Fruit fly (Drosophila melanogaster): ENCODE data around the gene Qtzl.

Qtzl gene

dm6 chr2L:12006397-12007330, 11.1 kb downstream of the Qtzl start (continued):
- TF ChIP-seq bsh (GFP tag; optimal IDR thresholded peaks at IDR 0.05) = peak; percentile 80 to 94
- TF ChIP-seq CG11696 (GFP tag; IDR thresholded peaks at IDR 0.05) = no peak
- peak; percentile 13 for TF ChIP-seq NC2β (GFP tag; optimal IDR thresholded peaks at IDR 0.05)
- no peak for TF ChIP-seq sim (GFP tag; IDR thresholded peaks at IDR 0.05)
- no peak for TF ChIP-seq Dref (GFP tag; IDR thresholded peaks at IDR 0.05)
- no peak for TF ChIP-seq CG17612 (GFP tag; IDR thresholded peaks at IDR 0.05)
- peak; percentile 91 for TF ChIP-seq Blimp-1 (GFP tag; optimal IDR thresholded peaks at IDR 0.05)
- peak; percentile 94 for TF ChIP-seq lab (GFP tag; optimal IDR thresholded peaks at IDR 0.05)
- no peak for TF ChIP-seq bowl (GFP tag; IDR thresholded peaks at IDR 0.05)
- TF ChIP-seq Gug (GFP tag; IDR thresholded peaks at IDR 0.05) = peak; percentile 75; the same call in 3 of the 4 replicates
- TF ChIP-seq CG10654 (GFP tag; optimal IDR thresholded peaks at IDR 0.05) = peak; percentile 88
- TF ChIP-seq Ravus (GFP tag; IDR thresholded peaks at IDR 0.05) = no peak
- TF ChIP-seq CG32772 (GFP tag; IDR thresholded peaks at IDR 0.05) = no peak
- peak; percentile 88 for TF ChIP-seq CG10431 (GFP tag; optimal IDR thresholded peaks at IDR 0.05)
- no peak for TF ChIP-seq abd-A (tag; optimal IDR thresholded peaks at IDR 0.05)
- TF ChIP-seq fru (optimal IDR thresholded peaks at IDR 0.05) = no peak
- TF ChIP-seq lbe (GFP tag; optimal IDR thresholded peaks at IDR 0.05) = peak; percentile 73
- TF ChIP-seq ac (GFP tag; optimal IDR thresholded peaks at IDR 0.05) = peak; percentile 37
- no peak for TF ChIP-seq Dbx (GFP tag; IDR thresholded peaks at IDR 0.05)
- TF ChIP-seq hbn (GFP tag; IDR thresholded peaks at IDR 0.05; ENCODE audit: partially characterized antibody) = no peak
- no peak for TF ChIP-seq esg (GFP tag; conservative IDR thresholded peaks at IDR 0.05)
- TF ChIP-seq Jarid2 (GFP tag; optimal IDR thresholded peaks at IDR 0.05) = peak; percentile 79
- TF ChIP-seq otp (GFP tag; IDR thresholded peaks at IDR 0.05) = no peak
- no peak for TF ChIP-seq CG11085 (GFP tag; IDR thresholded peaks at IDR 0.05)
- peak; percentile 56 for TF ChIP-seq HLHmδ (GFP tag; optimal IDR thresholded peaks at IDR 0.05)
- TF ChIP-seq fu2 (GFP tag; optimal IDR thresholded peaks at IDR 0.05) = peak; percentile 22
- TF ChIP-seq slbo (GFP tag; IDR thresholded peaks at IDR 0.05) = no peak
- TF ChIP-seq CG4404 (GFP tag; IDR thresholded peaks at IDR 0.05) = no peak
- TF ChIP-seq D19A (tag; optimal IDR thresholded peaks at IDR 0.05) = peak; percentile 100
- no peak for TF ChIP-seq CG14667 (GFP tag; IDR thresholded peaks at IDR 0.05)
- peak; percentile 46 for TF ChIP-seq btn (GFP tag; optimal IDR thresholded peaks at IDR 0.05)
- peak; percentile 92 for TF ChIP-seq Fer3 (tag; optimal IDR thresholded peaks at IDR 0.05)
- no peak for TF ChIP-seq CG42726 (GFP tag; IDR thresholded peaks at IDR 0.05; ENCODE audit: partially characterized antibody)
- no peak for TF ChIP-seq Atf6 (GFP tag; IDR thresholded peaks at IDR 0.05)
- no peak for TF ChIP-seq CG34422 (GFP tag; IDR thresholded peaks at IDR 0.05)
- no peak for TF ChIP-seq tll (GFP tag; optimal IDR thresholded peaks at IDR 0.05)
- no peak for TF ChIP-seq lov (optimal IDR thresholded peaks at IDR 0.05)
- no peak for TF ChIP-seq lov (GFP tag; IDR thresholded peaks at IDR 0.05)
- TF ChIP-seq CG8924 (tag; optimal IDR thresholded peaks at IDR 0.05) = peak; percentile 98
- TF ChIP-seq Doc2 (GFP tag; IDR thresholded peaks at IDR 0.05) = no peak
- TF ChIP-seq Sin3A (optimal IDR thresholded peaks at IDR 0.05) = no peak
- no peak for TF ChIP-seq Hr39 (optimal IDR thresholded peaks at IDR 0.05)
- no peak for TF ChIP-seq ara (GFP tag; IDR thresholded peaks at IDR 0.05)
- TF ChIP-seq CG14965 (GFP tag; optimal IDR thresholded peaks at IDR 0.05; ENCODE audit: borderline replicate concordance) = peak; percentile 12
- TF ChIP-seq peb (GFP tag; IDR thresholded peaks at IDR 0.05) = no peak
- no peak for TF ChIP-seq Awh (GFP tag; IDR thresholded peaks at IDR 0.05)
- TF ChIP-seq CG17829 (tag; optimal IDR thresholded peaks at IDR 0.05) = peak; percentile 97
- peak; percentile 95 for TF ChIP-seq CG10267 (tag; optimal IDR thresholded peaks at IDR 0.05)
- TF ChIP-seq cas (GFP tag; IDR thresholded peaks at IDR 0.05) = no peak
- peak; percentile 71 to 92 for TF ChIP-seq dpn (GFP tag; optimal IDR thresholded peaks at IDR 0.05)
- TF ChIP-seq Taf1 (GFP tag; IDR thresholded peaks at IDR 0.05) = no peak

Data from whole organism, embryonic.